Fruit fly (Drosophila melanogaster) whole organism, embryonic: ENCODE data around the gene Nrd1.
A peak's percentile ranks its signal among the peaks of the same experiment; 100 is the strongest.

Experiments used
- BEAF-32 ChIP-seq: fragments of 200-800 bp; sonication (Bioruptor generic); optimal IDR thresholded peaks from 3 replicates; lab custom pipeline; 2017; ENCODE audit warnings: missing biosample characterization, missing genetic modification characterization, mild to moderate bottlenecking, moderate library complexity, missing genetic modification reagents
- CG10209 ChIP-seq: fragments of 200-800 bp; sonication (Bioruptor generic); optimal IDR thresholded peaks from 3 replicates; lab custom pipeline; 2017; ENCODE audit warnings: missing biosample characterization, mild to moderate bottlenecking, missing genetic modification characterization, missing genetic modification reagents
- CG10321 ChIP-seq: fragments of 200-800 bp; sonication (Bioruptor generic); IDR thresholded peaks from 2 replicates; pipeline ENCODE4 v1.3.6; 2022; ENCODE audit warnings: missing biosample characterization, missing genetic modification characterization
- CG10543 ChIP-seq: fragments of 200-800 bp; sonication (Bioruptor generic); optimal IDR thresholded peaks from 3 replicates; lab custom pipeline; 2017; ENCODE audit warnings: missing biosample characterization, mild to moderate bottlenecking, missing genetic modification characterization, moderate library complexity
- CG11085 ChIP-seq: fragments of 200-800 bp; sonication (Bioruptor generic); IDR thresholded peaks from 2 replicates; pipeline ENCODE4 v1.3.6; 2022; ENCODE audit warnings: missing biosample characterization, missing genetic modification characterization
- CG12104 ChIP-seq: fragments of 200-800 bp; sonication (Bioruptor generic); optimal IDR thresholded peaks from 3 replicates; lab custom pipeline; 2016; ENCODE audit warnings: missing biosample characterization, missing genetic modification characterization
- CG12391 ChIP-seq: fragments of 200-800 bp; sonication (Bioruptor generic); optimal IDR thresholded peaks from 3 replicates; lab custom pipeline; 2018; ENCODE audit warnings: missing biosample characterization, mild to moderate bottlenecking, missing genetic modification characterization, moderate library complexity
- CG13624 ChIP-seq: fragments of 200-800 bp; sonication (Bioruptor generic); optimal IDR thresholded peaks from 2 replicates; lab custom pipeline; 2016; ENCODE audit warnings: missing biosample characterization, missing genetic modification characterization
- CG17361 ChIP-seq: fragments of 200-800 bp; sonication (Bioruptor generic); IDR thresholded peaks from 3 replicates; pipeline ENCODE4 v1.3.6; 2022; ENCODE audit warnings: missing biosample characterization, missing genetic modification characterization
- CG17612 ChIP-seq: fragments of 200-800 bp; sonication (Bioruptor generic); IDR thresholded peaks from 2 replicates; pipeline ENCODE4 v1.3.6; 2022; ENCODE audit warnings: missing biosample characterization, missing genetic modification characterization
- CG31388 ChIP-seq: fragments of 200-800 bp; sonication (Bioruptor generic); optimal IDR thresholded peaks from 2 replicates; lab custom pipeline; 2016; ENCODE audit warnings: missing biosample characterization, missing genetic modification characterization
- CG31441 ChIP-seq: fragments of 200-800 bp; sonication (Bioruptor generic); IDR thresholded peaks from 2 replicates; pipeline ENCODE4 v1.3.6; 2022; ENCODE audit warnings: missing biosample characterization, missing genetic modification characterization
- CG32772 ChIP-seq: fragments of 200-800 bp; sonication (Bioruptor generic); IDR thresholded peaks from 2 replicates; pipeline ENCODE4 v1.3.6; 2022; ENCODE audit warnings: missing biosample characterization, missing genetic modification characterization
- CG3726 ChIP-seq: fragments of 200-800 bp; sonication (Bioruptor generic); IDR thresholded peaks from 3 replicates; pipeline ENCODE4, ENCODE4 v1.3.6; 2022; ENCODE audit warnings: missing biosample characterization, missing genetic modification characterization
- CG3995 ChIP-seq: fragments of 200-800 bp; sonication (Bioruptor generic); optimal IDR thresholded peaks from 3 replicates; lab custom pipeline; 2016; ENCODE audit warnings: missing biosample characterization, missing genetic modification characterization
- CG4328 ChIP-seq: fragments of 200-800 bp; sonication (Bioruptor generic); optimal IDR thresholded peaks from 3 replicates; lab custom pipeline; 2017; ENCODE audit warnings: missing biosample characterization, missing genetic modification reagents, missing genetic modification characterization
- CG6791 ChIP-seq: fragments of 200-800 bp; sonication (Bioruptor generic); IDR thresholded peaks from 3 replicates; pipeline ENCODE4 v1.3.6; 2022; ENCODE audit warnings: missing biosample characterization, missing genetic modification characterization; ENCODE audit not compliant: partially characterized antibody
- CG6854 ChIP-seq: fragments of 200-800 bp; sonication (Bioruptor generic); optimal IDR thresholded peaks from 3 replicates; lab custom pipeline; 2017; ENCODE audit warnings: missing biosample characterization, mild to moderate bottlenecking, missing genetic modification characterization
- CG8765 ChIP-seq: fragments of 200-800 bp; sonication (Bioruptor generic); IDR thresholded peaks from 2 replicates; pipeline ENCODE4 v1.3.6; 2022; ENCODE audit warnings: missing biosample characterization, missing genetic modification characterization
- CG8944 ChIP-seq: fragments of 200-800 bp; sonication (Bioruptor generic); optimal IDR thresholded peaks from 3 replicates; lab custom pipeline; 2016; ENCODE audit warnings: missing biosample characterization, missing genetic modification characterization
- CG9437 ChIP-seq: fragments of 200-800 bp; sonication (Bioruptor generic); optimal IDR thresholded peaks from 2 replicates; lab custom pipeline; 2018; ENCODE audit warnings: missing biosample characterization, mild to moderate bottlenecking, missing genetic modification characterization
- CG9609 ChIP-seq: fragments of 200-800 bp; sonication (Bioruptor generic); optimal IDR thresholded peaks from 3 replicates; lab custom pipeline; 2016; ENCODE audit warnings: missing biosample characterization, missing genetic modification characterization
- CTCF ChIP-seq: fragments of 200-800 bp; sonication (Bioruptor generic); optimal IDR thresholded peaks from 2 replicates; lab custom pipeline; 2017; ENCODE audit warnings: missing biosample characterization, mild to moderate bottlenecking, missing genetic modification characterization, moderate library complexity
- Dfd ChIP-seq, 2 experiments: fragments of >200 bp; optimal IDR thresholded peaks; 2 replicates each; lab custom pipeline; 2017; ENCODE audit warnings: missing biosample characterization in 2 of 2, missing genetic modification characterization in 2 of 2
- Dll ChIP-seq: fragments of 200-800 bp; sonication (Bioruptor generic); IDR thresholded peaks from 4 replicates; pipeline ENCODE4 v1.3.6; 2022; ENCODE audit warnings: missing biosample characterization, missing genetic modification characterization; ENCODE audit not compliant: partially characterized antibody
- ERR ChIP-seq: fragments of 200-800 bp; sonication (Bioruptor generic); optimal IDR thresholded peaks from 2 replicates; lab custom pipeline; 2016; ENCODE audit warnings: missing biosample characterization, missing genetic modification characterization
- Elba2 ChIP-seq: fragments of 200-800 bp; sonication (Bioruptor generic); optimal IDR thresholded peaks from 3 replicates; lab custom pipeline; 2016; ENCODE audit warnings: missing biosample characterization, missing genetic modification characterization
- GATAe ChIP-seq: fragments of 200-800 bp; sonication (Bioruptor generic); conservative IDR thresholded peaks from 2 replicates; pipeline ENCODE4 v1.3.6; 2022; ENCODE audit warnings: missing biosample characterization, missing genetic modification characterization
- HHEX ChIP-seq: fragments of 200-800 bp; sonication (Bioruptor generic); optimal IDR thresholded peaks from 3 replicates; lab custom pipeline; 2017; ENCODE audit warnings: missing biosample characterization, mild to moderate bottlenecking, missing genetic modification characterization, missing genetic modification reagents
- Kr ChIP-seq: fragments of 200-800 bp; sonication (Bioruptor generic); optimal IDR thresholded peaks from 2 replicates; lab custom pipeline; 2017; ENCODE audit warnings: missing biosample characterization, mild to moderate bottlenecking, missing genetic modification characterization
- NC2α ChIP-seq: fragments of 200-800 bp; sonication (Bioruptor generic); optimal IDR thresholded peaks from 2 replicates; lab custom pipeline; 2016; ENCODE audit warnings: missing biosample characterization, missing genetic modification characterization
- Opbp ChIP-seq: fragments of 200-800 bp; sonication (Bioruptor generic); IDR thresholded peaks from 3 replicates; pipeline ENCODE4 v1.3.6; 2022; ENCODE audit warnings: missing biosample characterization, missing genetic modification characterization; ENCODE audit not compliant: partially characterized antibody
- Rx ChIP-seq: fragments of 200-800 bp; sonication (Bioruptor generic); IDR thresholded peaks from 2 replicates; pipeline ENCODE4 v1.3.6; 2022; ENCODE audit warnings: missing biosample characterization, missing genetic modification characterization
- Sry-β ChIP-seq: fragments of 200-800 bp; sonication (Bioruptor generic); optimal IDR thresholded peaks from 2 replicates; lab custom pipeline; 2018; ENCODE audit warnings: missing biosample characterization, mild to moderate bottlenecking, missing genetic modification characterization, moderate library complexity
- Tbp ChIP-seq: fragments of >200 bp; optimal IDR thresholded peaks from 2 replicates; lab custom pipeline; 2018; ENCODE audit warnings: missing biosample characterization, missing genetic modification characterization
- Trl ChIP-seq, 3 experiments: fragments of >200 bp in 2 of 3; fragments of 200-800 bp in 1 of 3; sonication (Bioruptor generic) in 1 of 3; optimal IDR thresholded peaks; 2 replicates in 1 of 3; 3 replicates in 2 of 3; lab custom pipeline; 2016 to 2017; ENCODE audit warnings: missing biosample characterization in 1 of 3, missing genetic modification characterization in 1 of 3
- Xbp1 ChIP-seq: fragments of 200-800 bp; sonication (Bioruptor generic); optimal IDR thresholded peaks from 3 replicates; lab custom pipeline; 2016; ENCODE audit warnings: missing biosample characterization, mild to moderate bottlenecking, missing genetic modification characterization
- YL-1 ChIP-seq: fragments of 200-800 bp; sonication (Bioruptor generic); optimal IDR thresholded peaks from 3 replicates; lab custom pipeline; 2017; ENCODE audit warnings: missing biosample characterization, mild to moderate bottlenecking, missing genetic modification characterization
- bcd ChIP-seq: fragments of 200-800 bp; sonication (Bioruptor generic); optimal IDR thresholded peaks from 2 replicates; lab custom pipeline; 2017; ENCODE audit warnings: missing biosample characterization, mild to moderate bottlenecking, missing genetic modification characterization
- ems ChIP-seq: fragments of 200-800 bp; sonication (Bioruptor generic); optimal IDR thresholded peaks from 3 replicates; lab custom pipeline; 2016; ENCODE audit warnings: missing biosample characterization, missing genetic modification characterization
- eyg ChIP-seq: fragments of 200-800 bp; sonication (Bioruptor generic); optimal IDR thresholded peaks from 3 replicates; lab custom pipeline; 2016; ENCODE audit warnings: missing biosample characterization, missing genetic modification characterization
- gro ChIP-seq: fragments of 200-800 bp; sonication (Bioruptor generic); optimal IDR thresholded peaks from 2 replicates; lab custom pipeline; 2016; ENCODE audit warnings: missing biosample characterization, missing genetic modification characterization
- ind ChIP-seq: fragments of 200-800 bp; sonication (Bioruptor generic); optimal IDR thresholded peaks from 3 replicates; lab custom pipeline; 2016; ENCODE audit warnings: missing biosample characterization, missing genetic modification characterization
- jing ChIP-seq: fragments of 200-800 bp; sonication (Bioruptor generic); optimal IDR thresholded peaks from 2 replicates; lab custom pipeline; 2018; ENCODE audit warnings: missing biosample characterization, mild to moderate bottlenecking, missing genetic modification characterization
- maf-S ChIP-seq: fragments of 200-800 bp; sonication (Bioruptor generic); optimal IDR thresholded peaks from 2 replicates; lab custom pipeline; 2016; ENCODE audit warnings: missing biosample characterization, missing genetic modification characterization
- mld ChIP-seq: fragments of 200-800 bp; sonication (Bioruptor generic); IDR thresholded peaks from 3 replicates; pipeline ENCODE4 v1.3.6; 2022; ENCODE audit warnings: missing biosample characterization, missing genetic modification characterization; ENCODE audit not compliant: partially characterized antibody
- nerfin-1 ChIP-seq: fragments of 200-800 bp; sonication (Bioruptor generic); optimal IDR thresholded peaks from 3 replicates; lab custom pipeline; 2019; ENCODE audit warnings: missing biosample characterization, mild to moderate bottlenecking, missing genetic modification characterization, moderate library complexity
- ranshi ChIP-seq: fragments of 200-800 bp; sonication (Bioruptor generic); IDR thresholded peaks from 2 replicates; pipeline ENCODE4 v1.3.6; 2022; ENCODE audit warnings: missing biosample characterization, missing genetic modification characterization
- schlank ChIP-seq: fragments of 200-800 bp; sonication (Bioruptor generic); optimal IDR thresholded peaks from 2 replicates; lab custom pipeline; 2018; ENCODE audit warnings: missing biosample characterization, mild to moderate bottlenecking, missing genetic modification characterization
- slp2 ChIP-seq: fragments of 200-800 bp; sonication (Bioruptor generic); optimal IDR thresholded peaks from 2 replicates; lab custom pipeline; 2016; ENCODE audit warnings: missing biosample characterization, missing genetic modification characterization
- tna ChIP-seq: fragments of 200-800 bp; sonication (Bioruptor generic); IDR thresholded peaks from 2 replicates; pipeline ENCODE4 v1.3.6; 2022; ENCODE audit warnings: missing biosample characterization, missing genetic modification characterization; ENCODE audit not compliant: partially characterized antibody
- zf30C ChIP-seq: fragments of 200-800 bp; sonication (Bioruptor generic); optimal IDR thresholded peaks from 3 replicates; lab custom pipeline; 2018; ENCODE audit warnings: missing biosample characterization, mild to moderate bottlenecking, missing genetic modification characterization

Gene Nrd1

dm6 chrX:11816434-11816948, 52.2 kb downstream of the Nrd1 start, which contains the start of the genes CG1578 and rudhira (continued):
- TF ChIP-seq CG17612, result no peak
- no peak for TF ChIP-seq CTCF (GFP tag; lab: Kevin White, UChicago)
- TF ChIP-seq ERR, result no peak
- TF ChIP-seq Kr (GFP tag; lab: Kevin White, UChicago), result no peak
- no peak for TF ChIP-seq CG31388 (GFP tag; lab: Kevin White, UChicago)
- TF ChIP-seq CG3726 (GFP tag; lab: Robert Waterston, UW), result no peak
- TF ChIP-seq mld (GFP tag; lab: Robert Waterston, UW), result no peak
- TF ChIP-seq CG6791, result no peak
- TF ChIP-seq YL-1 (GFP tag; lab: Kevin White, UChicago), result no peak
- TF ChIP-seq Elba2 (GFP tag; lab: Kevin White, UChicago), result no peak
- no peak for TF ChIP-seq Opbp (GFP tag; lab: Robert Waterston, UW)
- 0 out of 3 replicates have a peak, but pooled peaks have one; percentile 17 for TF ChIP-seq CG17361 (GFP tag; lab: Robert Waterston, UW)
- peak; percentile 34 for TF ChIP-seq bcd (GFP tag; lab: Kevin White, UChicago)
- TF ChIP-seq slp2, result no peak
- no peak for TF ChIP-seq schlank (tag; lab: Kevin White, UChicago)
- no peak for TF ChIP-seq NC2α (GFP tag; lab: Kevin White, UChicago)
- TF ChIP-seq CG10321 (GFP tag; lab: Robert Waterston, UW), result no peak
- no peak for TF ChIP-seq Sry-β
- no peak for TF ChIP-seq eyg
- TF ChIP-seq CG32772 (GFP tag; lab: Robert Waterston, UW), result no peak
- no peak for TF ChIP-seq nerfin-1 (tag; lab: Kevin White, UChicago)
- peak; percentile 38 for TF ChIP-seq CG12391 (tag; lab: Kevin White, UChicago)
- TF ChIP-seq CG4328 (GFP tag; lab: Kevin White, UChicago), result peak; percentile 21
- TF ChIP-seq zf30C, result no peak
- TF ChIP-seq CG3995 (GFP tag; lab: Kevin White, UChicago), result no peak
- TF ChIP-seq Tbp (GFP tag; lab: Kevin White, UChicago), result no peak
- no peak for TF ChIP-seq maf-S
- no peak for TF ChIP-seq Dfd (GFP tag; optimal IDR thresholded peaks at IDR 0.05; lab: Kevin White, UChicago)
- TF ChIP-seq Trl (optimal IDR thresholded peaks at IDR 0.05; lab: Kevin White, UChicago), result no peak
- TF ChIP-seq Trl (GFP tag; optimal IDR thresholded peaks at IDR 0.05; lab: Kevin White, UChicago), result no peak
- no peak for TF ChIP-seq jing (GFP tag; lab: Kevin White, UChicago)
- no peak for TF ChIP-seq CG8944 (GFP tag; lab: Kevin White, UChicago)
- TF ChIP-seq CG9609 (GFP tag; lab: Kevin White, UChicago), result no peak
- no peak for TF ChIP-seq ems (GFP tag; lab: Kevin White, UChicago)
- no peak for TF ChIP-seq CG8765 (GFP tag; lab: Robert Waterston, UW)
- TF ChIP-seq Rx (GFP tag; lab: Robert Waterston, UW), result no peak
- TF ChIP-seq BEAF-32 (GFP tag; lab: Kevin White, UChicago), result peak; percentile 52
- TF ChIP-seq tna (GFP tag; lab: Robert Waterston, UW), result no peak
- TF ChIP-seq CG10209, result no peak
- no peak for TF ChIP-seq gro (GFP tag; lab: Kevin White, UChicago)
- peak; percentile 33; the same call in 1 of the 2 replicates for TF ChIP-seq CG31441 (GFP tag; lab: Robert Waterston, UW)
- peak; percentile 36 for TF ChIP-seq CG10543 (GFP tag; lab: Kevin White, UChicago)
- TF ChIP-seq ind, result no peak
- no peak for TF ChIP-seq ranshi (GFP tag; lab: Robert Waterston, UW)
- no peak for TF ChIP-seq CG13624
- TF ChIP-seq CG11085 (GFP tag; lab: Robert Waterston, UW), result no peak
- TF ChIP-seq HHEX (GFP tag; lab: Kevin White, UChicago), result peak; percentile 8
- TF ChIP-seq GATAe (GFP tag; lab: Robert Waterston, UW), result no peak
- TF ChIP-seq CG9437 (GFP tag; lab: Kevin White, UChicago), result peak; percentile 31
- peak; percentile 20 for TF ChIP-seq Xbp1 (GFP tag; lab: Kevin White, UChicago)
- TF ChIP-seq CG6854 (GFP tag; lab: Kevin White, UChicago), result no peak
- no peak for TF ChIP-seq CG12104
- TF ChIP-seq Dll (GFP tag; lab: Robert Waterston, UW), result no peak
